Fruit fly (Drosophila melanogaster) whole organism: Measurements from ENCODE around the gene ND-51.

Experiments
- pan ChIP-seq: fragments of >200 bp; optimal IDR thresholded peaks from 2 replicates; lab custom pipeline; 2017
- psq ChIP-seq: fragments of >200 bp; optimal IDR thresholded peaks from 2 replicates; lab custom pipeline; 2017
- usp ChIP-seq: fragments of >200 bp; optimal IDR thresholded peaks from 2 replicates; lab custom pipeline; 2017; ENCODE audit warnings: missing biosample characterization, missing genetic modification characterization, mixed read lengths

dm6 chr2L:6088371-6089365, 26.1 kb upstream of the ND-51 start:
- TF ChIP-seq pan (lab: Kevin White, UChicago) (no peak), usp (no peak), psq (lab: Kevin White, UChicago) (no peak)
